Fruit fly (Drosophila melanogaster) whole organism, pupa: Measurements from ENCODE around the gene CG13454.
A peak's percentile ranks its signal among the peaks of the same experiment; 100 is the strongest.

Experiments
- CG10348 ChIP-seq: fragments of 200-800 bp; sonication (Bioruptor generic); IDR thresholded peaks from 2 replicates; pipeline ENCODE4 v1.3.6; 2022; ENCODE audit warnings: missing biosample characterization, missing genetic modification characterization
- CG12605 ChIP-seq: fragments of 200-800 bp; sonication (Bioruptor generic); IDR thresholded peaks from 2 replicates; pipeline ENCODE4 v1.3.6; 2022; ENCODE audit warnings: missing biosample characterization, missing genetic modification characterization
- CG13204 ChIP-seq: fragments of 200-800 bp; sonication (Bioruptor generic); optimal IDR thresholded peaks from 2 replicates; lab custom pipeline; 2018; ENCODE audit warnings: missing biosample characterization, mild to moderate bottlenecking, missing genetic modification characterization, moderate library complexity
- CG14655 ChIP-seq: fragments of 200-800 bp; sonication (Bioruptor generic); optimal IDR thresholded peaks from 3 replicates; lab custom pipeline; 2017; ENCODE audit warnings: mild to moderate bottlenecking, missing biosample characterization, missing genetic modification reagents, missing genetic modification characterization
- CG15710 ChIP-seq: fragments of 200-800 bp; sonication (Bioruptor generic); optimal IDR thresholded peaks from 2 replicates; lab custom pipeline; 2018; ENCODE audit warnings: missing biosample characterization, mild to moderate bottlenecking, missing genetic modification characterization, moderate library complexity
- CG17806 ChIP-seq: fragments of 200-800 bp; sonication (Bioruptor generic); optimal IDR thresholded peaks from 2 replicates; lab custom pipeline; 2018; ENCODE audit warnings: missing biosample characterization, mild to moderate bottlenecking, missing genetic modification characterization, moderate library complexity
- CG32121 ChIP-seq: fragments of 200-800 bp; sonication (Bioruptor generic); IDR thresholded peaks from 2 replicates; pipeline ENCODE4 v1.3.6; 2022; ENCODE audit warnings: missing biosample characterization, missing genetic modification characterization
- CG34367 ChIP-seq: fragments of 200-800 bp; sonication (Bioruptor generic); optimal IDR thresholded peaks from 2 replicates; lab custom pipeline; 2018; ENCODE audit warnings: missing biosample characterization, mild to moderate bottlenecking, missing genetic modification characterization
- CG4496 ChIP-seq: fragments of 200-800 bp; sonication (Bioruptor generic); IDR thresholded peaks from 3 replicates; pipeline ENCODE4 v1.3.6; 2022; ENCODE audit warnings: missing biosample characterization, missing genetic modification characterization
- CG8159 ChIP-seq: fragments of 200-800 bp; sonication (Bioruptor generic); optimal IDR thresholded peaks from 3 replicates; lab custom pipeline; 2018; ENCODE audit warnings: missing biosample characterization, mild to moderate bottlenecking, missing genetic modification characterization, moderate library complexity
- CG8301 ChIP-seq: fragments of 200-800 bp; sonication (Bioruptor generic); optimal IDR thresholded peaks from 2 replicates; lab custom pipeline; 2018; ENCODE audit warnings: missing biosample characterization, mild to moderate bottlenecking, missing genetic modification characterization
- CG9948 ChIP-seq: fragments of 200-800 bp; sonication (Bioruptor generic); optimal IDR thresholded peaks from 2 replicates; lab custom pipeline; 2018; ENCODE audit warnings: missing biosample characterization, mild to moderate bottlenecking, missing genetic modification characterization, moderate library complexity
- D1 ChIP-seq: fragments of 200-800 bp; sonication (Bioruptor generic); optimal IDR thresholded peaks from 2 replicates; lab custom pipeline; 2018; ENCODE audit warnings: missing biosample characterization, mild to moderate bottlenecking, missing genetic modification characterization, moderate library complexity
- EcR ChIP-seq: fragments of 200-800 bp; sonication (Bioruptor generic); optimal IDR thresholded peaks from 3 replicates; lab custom pipeline; 2019; ENCODE audit warnings: missing biosample characterization, missing genetic modification characterization, mild to moderate bottlenecking, moderate library complexity, missing genetic modification reagents
- Ets98B ChIP-seq: fragments of 200-800 bp; sonication (Bioruptor generic); IDR thresholded peaks from 2 replicates; pipeline ENCODE4 v1.3.6; 2022; ENCODE audit warnings: missing biosample characterization, missing genetic modification characterization
- Pif1A ChIP-seq: fragments of 200-800 bp; sonication (Bioruptor generic); optimal IDR thresholded peaks from 3 replicates; lab custom pipeline; 2016; ENCODE audit warnings: missing biosample characterization, missing genetic modification characterization
- Pif1B ChIP-seq: fragments of 200-800 bp; sonication (Bioruptor generic); optimal IDR thresholded peaks from 3 replicates; lab custom pipeline; 2016; ENCODE audit warnings: missing biosample characterization, missing genetic modification characterization
- Snoo ChIP-seq: fragments of 200-800 bp; sonication (Bioruptor generic); optimal IDR thresholded peaks from 3 replicates; lab custom pipeline; 2017; ENCODE audit warnings: missing biosample characterization, mild to moderate bottlenecking, missing genetic modification characterization, inconsistent platforms
- fd96Ca ChIP-seq: fragments of 200-800 bp; sonication (Bioruptor generic); IDR thresholded peaks from 3 replicates; pipeline ENCODE4 v1.3.6; 2022; ENCODE audit warnings: missing biosample characterization, missing genetic modification characterization
- gl ChIP-seq: fragments of 200-800 bp; sonication (Bioruptor generic); optimal IDR thresholded peaks from 2 replicates; lab custom pipeline; 2018; ENCODE audit warnings: missing biosample characterization, mild to moderate bottlenecking, missing genetic modification characterization
- rn ChIP-seq: fragments of 200-800 bp; sonication (Bioruptor generic); IDR thresholded peaks from 2 replicates; pipeline ENCODE4 v1.3.6; 2022; ENCODE audit warnings: missing biosample characterization, missing genetic modification characterization

CG13454 gene

dm6 chr3L:15516956-15517355 is at the start of gene CG13454:
CG13454 (minus strand) TSS chr3L:15517056.
- TF ChIP-seq fd96Ca (GFP tag; lab: Robert Waterston, UW) (no peak), CG10348 (GFP tag; lab: Robert Waterston, UW) (no peak), Pif1A (GFP tag; lab: Kevin White, UChicago) (no peak)

- TF ChIP-seq Ets98B (GFP tag; lab: Robert Waterston, UW) (peak; percentile 24; the same call in 1 of the 2 replicates), CG15710 (no peak), gl (no peak), Pif1B (GFP tag; lab: Kevin White, UChicago) (peak; percentile 25), Pif1A (GFP tag; lab: Kevin White, UChicago) (no peak), CG9948 (tag; lab: Kevin White, UChicago) (no peak), CG17806 (tag; lab: Kevin White, UChicago) (no peak), CG34367 (tag; lab: Kevin White, UChicago) (no peak), D1 (tag; lab: Kevin White, UChicago) (no peak), CG4496 (peak; percentile 53; the same call in 1 of the 3 replicates), CG13204 (GFP tag; lab: Kevin White, UChicago) (no peak), CG8159 (tag; lab: Kevin White, UChicago) (no peak), CG32121 (GFP tag; lab: Robert Waterston, UW) (no peak), fd96Ca (GFP tag; lab: Robert Waterston, UW) (peak; percentile 57; the same call in 1 of the 3 replicates), CG8301 (no peak), CG12605 (peak; percentile 61; the same call in 1 of the 2 replicates), EcR (GFP tag; lab: Kevin White, UChicago) (peak; percentile 82), Snoo (tag; lab: Kevin White, UChicago) (no peak), CG10348 (GFP tag; lab: Robert Waterston, UW) (no peak), rn (GFP tag; lab: Robert Waterston, UW) (no peak), CG14655 (GFP tag; lab: Kevin White, UChicago) (no peak)
These were observed 49.7 kb upstream of the CG13454 start for dm6 chr3L:15566484-15566955.

- TF ChIP-seq Snoo (tag; lab: Kevin White, UChicago) (peak; percentile 20), CG13204 (GFP tag; lab: Kevin White, UChicago) (no peak), CG14655 (GFP tag; lab: Kevin White, UChicago) (no peak)
These were observed 49.1 kb upstream of the CG13454 start, which contains the start of gene dop for dm6 chr3L:15565829-15566433. dop (plus strand) TSS chr3L:15566013.

- no peak for TF ChIP-seq CG9948 (tag; lab: Kevin White, UChicago)
- TF ChIP-seq CG17806 (tag; lab: Kevin White, UChicago): no peak
- no peak for TF ChIP-seq rn (GFP tag; lab: Robert Waterston, UW)
- no peak for TF ChIP-seq gl
- TF ChIP-seq CG10348 (GFP tag; lab: Robert Waterston, UW): no peak
- no peak for TF ChIP-seq Snoo (tag; lab: Kevin White, UChicago)
- no peak for TF ChIP-seq CG13204 (GFP tag; lab: Kevin White, UChicago)
- no peak for TF ChIP-seq CG15710
- no peak for TF ChIP-seq CG12605
These were observed 46.9 kb upstream of the CG13454 start for dm6 chr3L:15563851-15564106.

dm6 chr3L:15563058-15563850 is 46.4 kb upstream of the CG13454 start, which contains the start of the genes CG7739 and SCCRO:
CG7739 (minus strand) TSS chr3L:15563065.
SCCRO (plus strand) TSS chr3L:15563427.
- TF ChIP-seq CG8301: peak; percentile 3
- peak; percentile 42 for TF ChIP-seq Snoo (tag; lab: Kevin White, UChicago)
- TF ChIP-seq Pif1A (GFP tag; lab: Kevin White, UChicago): no peak
- TF ChIP-seq CG9948 (tag; lab: Kevin White, UChicago): peak; percentile 58
- TF ChIP-seq CG17806 (tag; lab: Kevin White, UChicago): peak; percentile 58
- TF ChIP-seq CG15710: peak; percentile 51
- peak; percentile 9 for TF ChIP-seq CG34367 (tag; lab: Kevin White, UChicago)
- no peak for TF ChIP-seq EcR (GFP tag; lab: Kevin White, UChicago)
- TF ChIP-seq fd96Ca (GFP tag; lab: Robert Waterston, UW): 0 out of 3 replicates have a peak, but pooled peaks have one; percentile 49
- TF ChIP-seq D1 (tag; lab: Kevin White, UChicago): peak; percentile 45
- TF ChIP-seq CG4496: peak; percentile 71; the same call in 2 of the 3 replicates
- TF ChIP-seq CG12605: 0 out of 2 replicates have a peak, but pooled peaks have one; percentile 51
- no peak for TF ChIP-seq CG10348 (GFP tag; lab: Robert Waterston, UW)
- TF ChIP-seq Pif1B (GFP tag; lab: Kevin White, UChicago): no peak
- peak; percentile 25 for TF ChIP-seq CG8159 (tag; lab: Kevin White, UChicago)
- peak; percentile 62 for TF ChIP-seq Ets98B (GFP tag; lab: Robert Waterston, UW)
- peak; percentile 57; the same call in 1 of the 2 replicates for TF ChIP-seq CG32121 (GFP tag; lab: Robert Waterston, UW)

dm6 chr3L:15562727-15563057 is 45.8 kb upstream of the CG13454 start:
- TF ChIP-seq Snoo (tag; lab: Kevin White, UChicago) (no peak), gl (no peak), CG12605 (no peak), D1 (tag; lab: Kevin White, UChicago) (no peak)
- TF ChIP-seq, all 21 proteins: peak for 0
